Worm (Caenorhabditis elegans) whole organism, L4 larva: ENCODE measurements around the gene W06D11.1.
A peak's percentile ranks its signal among the peaks of the same experiment; 100 is the strongest.

ENCODE experiments used
- F26F4.8 ChIP-seq: fragments of 200-800 bp; sonication (Bioruptor generic); conservative IDR thresholded peaks from 2 replicates; pipeline ENCODE4 v1.3.6; 2022; ENCODE audit warnings: missing genetic modification characterization, missing compliant biosample characterization
- R02D3.7 ChIP-seq: fragments of 150-350 bp; sonication (generic microtip); optimal IDR thresholded peaks from 3 replicates; lab custom pipeline; 2014; ENCODE audit warnings: missing biosample characterization, missing genetic modification characterization
- T26A8.4 ChIP-seq: fragments of 200-800 bp; sonication (Bioruptor generic); IDR thresholded peaks from 2 replicates; pipeline ENCODE4 v1.3.6; 2022; ENCODE audit warnings: missing genetic modification characterization, missing compliant biosample characterization
- Y5F2A.4 ChIP-seq: fragments of 200-800 bp; sonication (Bioruptor generic); optimal IDR thresholded peaks from 2 replicates; lab custom pipeline; 2018; ENCODE audit warnings: mild to moderate bottlenecking, missing genetic modification characterization, missing compliant biosample characterization
- Y75B8A.6 ChIP-seq: fragments of 200-800 bp; sonication (Bioruptor generic); IDR thresholded peaks from 2 replicates; pipeline ENCODE4 v1.3.6; 2022; ENCODE audit warnings: missing genetic modification reagents, missing genetic modification characterization, missing compliant biosample characterization
- arid-1 ChIP-seq: fragments of 200-800 bp; sonication (Bioruptor generic); conservative IDR thresholded peaks from 2 replicates; pipeline ENCODE4 v1.3.6; 2022; ENCODE audit warnings: missing genetic modification reagents, missing genetic modification characterization, missing compliant biosample characterization
- ces-1 ChIP-seq: fragments of 150-350 bp; sonication (generic microtip); optimal IDR thresholded peaks from 4 replicates; lab custom pipeline; 2014; ENCODE audit warnings: missing biosample characterization, missing genetic modification reagents, missing genetic modification characterization
- cey-2 ChIP-seq: sonication (generic microtip); optimal IDR thresholded peaks from 3 replicates; lab custom pipeline; 2017; ENCODE audit warnings: missing genetic modification characterization, mild to moderate bottlenecking, missing compliant biosample characterization, antibody characterized with exemption, borderline replicate concordance; ENCODE audit not compliant: insufficient read depth
- daf-16 ChIP-seq, 3 experiments: sonication (generic microtip); optimal IDR thresholded peaks; 2 replicates each; lab custom pipeline; 2016 to 2017; ENCODE audit warnings: missing genetic modification characterization in 3 of 3, missing genetic modification reagents in 3 of 3, mild to moderate bottlenecking in 2 of 3, missing compliant biosample characterization in 2 of 3, missing biosample characterization in 1 of 3, moderate library complexity in 1 of 3
- daf-19 ChIP-seq: fragments of 200-800 bp; sonication (Bioruptor generic); conservative IDR thresholded peaks from 2 replicates; pipeline ENCODE4 v1.3.6; 2022; ENCODE audit warnings: missing genetic modification characterization, missing compliant biosample characterization
- daf-8 ChIP-seq: fragments of 200-800 bp; sonication (Bioruptor generic); IDR thresholded peaks from 2 replicates; pipeline ENCODE4 v1.3.6; 2022; ENCODE audit warnings: missing genetic modification characterization, missing compliant biosample characterization
- dmd-9 ChIP-seq: fragments of 200-800 bp; sonication (Bioruptor generic); IDR thresholded peaks from 2 replicates; pipeline ENCODE4 v1.3.6; 2022; ENCODE audit warnings: missing genetic modification reagents, missing genetic modification characterization, missing compliant biosample characterization
- duxl-1 ChIP-seq: sonication (generic microtip); optimal IDR thresholded peaks from 2 replicates; lab custom pipeline; 2016; ENCODE audit warnings: mild to moderate bottlenecking, missing genetic modification characterization, moderate library complexity, missing compliant biosample characterization; ENCODE audit not compliant: poor library complexity
- dve-1 ChIP-seq: sonication (generic microtip); optimal IDR thresholded peaks from 2 replicates; lab custom pipeline; 2017; ENCODE audit warnings: antibody characterized with exemption, mild to moderate bottlenecking, missing genetic modification characterization, missing compliant biosample characterization; ENCODE audit not compliant: insufficient read depth
- egl-43 ChIP-seq: fragments of 200-800 bp; sonication (Bioruptor generic); IDR thresholded peaks from 2 replicates; pipeline ENCODE4 v1.3.6; 2022; ENCODE audit warnings: missing genetic modification reagents, missing genetic modification characterization, missing compliant biosample characterization
- fkh-10 ChIP-seq: fragments of 150-350 bp; optimal IDR thresholded peaks from 2 replicates; lab custom pipeline; 2014; ENCODE audit warnings: missing biosample characterization, missing genetic modification reagents, missing genetic modification characterization
- hlh-11 ChIP-seq: fragments of 200-800 bp; sonication (Bioruptor generic); optimal IDR thresholded peaks from 2 replicates; lab custom pipeline; 2018; ENCODE audit warnings: mild to moderate bottlenecking, missing genetic modification characterization, missing compliant biosample characterization
- lim-7 ChIP-seq: fragments of 200-800 bp; sonication (Bioruptor generic); IDR thresholded peaks from 2 replicates; pipeline ENCODE4 v1.3.6; 2022; ENCODE audit warnings: missing genetic modification characterization, missing compliant biosample characterization
- lin-1 ChIP-seq: fragments of 200-800 bp; sonication (Bioruptor generic); IDR thresholded peaks from 2 replicates; pipeline ENCODE4 v1.3.6; 2022; ENCODE audit warnings: missing genetic modification reagents, missing genetic modification characterization, missing compliant biosample characterization
- lin-13 ChIP-seq: fragments of 150-350 bp; optimal IDR thresholded peaks from 2 replicates; lab custom pipeline; 2014; ENCODE audit warnings: missing biosample characterization, missing genetic modification reagents, missing genetic modification characterization
- lin-38 ChIP-seq: fragments of 200-800 bp; sonication (Bioruptor generic); IDR thresholded peaks from 2 replicates; pipeline ENCODE4 v1.3.6; 2022; ENCODE audit warnings: missing genetic modification reagents, missing genetic modification characterization, missing compliant biosample characterization
- lir-3 ChIP-seq: sonication (generic microtip); optimal IDR thresholded peaks from 2 replicates; lab custom pipeline; 2016; ENCODE audit warnings: mild to moderate bottlenecking, missing genetic modification characterization, missing compliant biosample characterization
- madf-5 ChIP-seq, 2 experiments: fragments of 200-800 bp; sonication (Bioruptor generic); IDR thresholded peaks; 2 replicates each; pipeline ENCODE4 v1.3.6; 2022; ENCODE audit warnings: missing compliant biosample characterization in 2 of 2, missing genetic modification characterization in 2 of 2
- mdt-29 ChIP-seq: fragments of 200-800 bp; sonication (Bioruptor generic); IDR thresholded peaks from 2 replicates; pipeline ENCODE4 v1.3.6; 2022; ENCODE audit warnings: missing genetic modification reagents, missing genetic modification characterization, missing compliant biosample characterization
- mep-1 ChIP-seq: fragments of 150-350 bp; sonication (generic microtip); optimal IDR thresholded peaks from 3 replicates; lab custom pipeline; 2014; ENCODE audit warnings: missing biosample characterization, missing genetic modification characterization
- mes-2 ChIP-seq: sonication (generic microtip); optimal IDR thresholded peaks from 2 replicates; lab custom pipeline; 2016; ENCODE audit warnings: missing genotype, mild to moderate bottlenecking, missing genetic modification characterization, missing compliant biosample characterization; ENCODE audit not compliant: poor library complexity, severe bottlenecking
- mxl-2 ChIP-seq: fragments of 200-800 bp; sonication (Bioruptor generic); conservative IDR thresholded peaks from 2 replicates; pipeline ENCODE4 v1.3.6; 2022; ENCODE audit warnings: missing genetic modification reagents, missing genetic modification characterization, missing compliant biosample characterization
- mxl-3 ChIP-seq: fragments of 200-800 bp; sonication (Bioruptor generic); optimal IDR thresholded peaks from 2 replicates; lab custom pipeline; 2018; ENCODE audit warnings: mild to moderate bottlenecking, missing genetic modification characterization, missing compliant biosample characterization
- nhr-102 ChIP-seq: sonication (generic microtip); optimal IDR thresholded peaks from 2 replicates; lab custom pipeline; 2016; ENCODE audit warnings: mild to moderate bottlenecking, missing genetic modification characterization, moderate library complexity, missing compliant biosample characterization
- nhr-237 ChIP-seq: sonication (generic microtip); optimal IDR thresholded peaks from 2 replicates; lab custom pipeline; 2017; ENCODE audit warnings: missing biosample characterization, missing genetic modification characterization
- nhr-6 ChIP-seq: fragments of 150-350 bp; optimal IDR thresholded peaks from 2 replicates; lab custom pipeline; 2014; ENCODE audit warnings: missing biosample characterization, missing genetic modification characterization
- nhr-76 ChIP-seq: fragments of 150-350 bp; optimal IDR thresholded peaks from 2 replicates; lab custom pipeline; 2014; ENCODE audit warnings: missing biosample characterization, missing genetic modification characterization
- nhr-77 ChIP-seq: fragments of 150-350 bp; optimal IDR thresholded peaks from 2 replicates; lab custom pipeline; 2014; ENCODE audit warnings: missing biosample characterization, missing genetic modification characterization
- pha-4 ChIP-seq, 2 experiments: fragments of 150-350 bp in 1 of 2; fragments of 200-800 bp in 1 of 2; sonication (Bioruptor generic) in 1 of 2; IDR thresholded peaks in 1 of 2; optimal IDR thresholded peaks in 1 of 2; 2 replicates each; pipeline versions ENCODE4 v1.3.6 to Lab custom; 2014 to 2022; ENCODE audit warnings: missing genetic modification characterization in 2 of 2, missing genetic modification reagents in 2 of 2, missing biosample characterization in 1 of 2, missing compliant biosample characterization in 1 of 2
- php-3 ChIP-seq: fragments of 200-800 bp; sonication (Bioruptor generic); IDR thresholded peaks from 2 replicates; pipeline ENCODE4 v1.3.6; 2022; ENCODE audit warnings: missing genetic modification reagents, missing genetic modification characterization, missing compliant biosample characterization
- rbr-2 ChIP-seq: sonication (generic microtip); optimal IDR thresholded peaks from 2 replicates; lab custom pipeline; 2016; ENCODE audit warnings: missing genotype, missing genetic modification characterization, missing compliant biosample characterization
- saeg-2 ChIP-seq: fragments of 200-800 bp; sonication (Bioruptor generic); IDR thresholded peaks from 2 replicates; pipeline ENCODE4 v1.3.6; 2022; ENCODE audit warnings: missing genetic modification reagents, missing genetic modification characterization, missing compliant biosample characterization
- set-16 ChIP-seq: fragments of 200-800 bp; sonication (Bioruptor generic); IDR thresholded peaks from 2 replicates; pipeline ENCODE4 v1.3.6; 2022; ENCODE audit warnings: missing genetic modification reagents, missing genetic modification characterization, missing compliant biosample characterization
- skn-1 ChIP-seq: fragments of 150-350 bp; optimal IDR thresholded peaks from 2 replicates; lab custom pipeline; 2014; ENCODE audit warnings: missing biosample characterization, missing genetic modification characterization
- snpc-1.2 ChIP-seq: fragments of 200-800 bp; sonication (Bioruptor generic); IDR thresholded peaks from 2 replicates; pipeline ENCODE4 v1.3.6; 2022; ENCODE audit warnings: missing genetic modification reagents, missing genetic modification characterization, missing compliant biosample characterization
- spr-1 ChIP-seq: sonication (generic microtip); optimal IDR thresholded peaks from 2 replicates; lab custom pipeline; 2016; ENCODE audit warnings: mild to moderate bottlenecking, missing genetic modification characterization, missing compliant biosample characterization
- spr-3 ChIP-seq: fragments of 200-800 bp; sonication (Bioruptor generic); optimal IDR thresholded peaks from 2 replicates; lab custom pipeline; 2018; ENCODE audit warnings: mild to moderate bottlenecking, missing genetic modification characterization, missing compliant biosample characterization
- unc-39 ChIP-seq: sonication (generic microtip); optimal IDR thresholded peaks from 2 replicates; lab custom pipeline; 2017; ENCODE audit warnings: missing biosample characterization, missing genetic modification characterization
- unc-62 ChIP-seq, 3 experiments: fragments of 150-350 bp in 1 of 3; sonication (generic microtip); optimal IDR thresholded peaks in 2 of 3; peaks in 1 of 3; 1 replicate in 1 of 3; 2 replicates in 2 of 3; lab custom pipeline; 2014 to 2017; ENCODE audit warnings: missing biosample characterization in 3 of 3, missing genetic modification characterization in 3 of 3, missing genetic modification reagents in 3 of 3, missing genotype in 1 of 3
- zag-1 ChIP-seq: fragments of 150-350 bp; optimal IDR thresholded peaks from 2 replicates; lab custom pipeline; 2014; ENCODE audit warnings: missing biosample characterization, missing genetic modification characterization
- zfp-2 ChIP-seq: sonication (generic microtip); optimal IDR thresholded peaks from 2 replicates; lab custom pipeline; 2016; ENCODE audit warnings: mild to moderate bottlenecking, missing genetic modification characterization, missing compliant biosample characterization
- zip-11 ChIP-seq: fragments of 200-800 bp; sonication (Bioruptor generic); IDR thresholded peaks from 2 replicates; pipeline ENCODE4 v1.3.6; 2022; ENCODE audit warnings: missing genetic modification characterization, missing compliant biosample characterization
- ztf-7 ChIP-seq: fragments of 150-350 bp; optimal IDR thresholded peaks from 2 replicates; lab custom pipeline; 2014; ENCODE audit warnings: missing biosample characterization, missing genetic modification characterization

W06D11.1 gene

ce11 chrX:12337846-12338490 is 43.6 kb downstream of the W06D11.1 start, which contains the start of gene srd-44:
Gene srd-44 (plus strand): TSS chrX:12338440.
- no peak for TF ChIP-seq ces-1
- TF ChIP-seq duxl-1 (tag; lab: Kevin White, UChicago) = peak; percentile 39
- peak; percentile 8 to 30 for TF ChIP-seq daf-16 (GFP tag; optimal IDR thresholded peaks at IDR 0.05; lab: Kevin White, UChicago)
- no peak for TF ChIP-seq daf-16 (tag; optimal IDR thresholded peaks at IDR 0.05; lab: Kevin White, UChicago)
- TF ChIP-seq spr-3 (GFP tag; lab: Kevin White, UChicago) = no peak
- TF ChIP-seq fkh-10 (GFP tag; lab: Kevin White, UChicago) = no peak
- TF ChIP-seq rbr-2 (tag; lab: Kevin White, UChicago) = no peak
- no peak for TF ChIP-seq egl-43
- TF ChIP-seq nhr-77 (tag; lab: Kevin White, UChicago) = no peak
- TF ChIP-seq lin-1 (GFP tag; lab: Robert Waterston, UW) = no peak
- TF ChIP-seq lin-38 (GFP tag; lab: Robert Waterston, UW) = no peak
- TF ChIP-seq mep-1 (tag; lab: Kevin White, UChicago) = no peak
- TF ChIP-seq mes-2 (tag; lab: Kevin White, UChicago) = no peak
- no peak for TF ChIP-seq ztf-7 (tag; lab: Kevin White, UChicago)
- no peak for TF ChIP-seq arid-1 (GFP tag; lab: Robert Waterston, UW)
- TF ChIP-seq zip-11 (GFP tag; lab: Robert Waterston, UW) = no peak
- TF ChIP-seq lin-13 (GFP tag; lab: Kevin White, UChicago) = no peak
- TF ChIP-seq daf-19 (GFP tag; lab: Robert Waterston, UW) = peak; percentile 74
- TF ChIP-seq mxl-2 (GFP tag; lab: Robert Waterston, UW) = no peak
- no peak for TF ChIP-seq Y5F2A.4 (GFP tag; lab: Kevin White, UChicago)
- TF ChIP-seq nhr-102 (tag; lab: Kevin White, UChicago) = no peak
- no peak for TF ChIP-seq zag-1 (tag; lab: Kevin White, UChicago)
- TF ChIP-seq daf-8 = no peak
- no peak for TF ChIP-seq set-16 (GFP tag; lab: Robert Waterston, UW)
- peak; percentile 88 for TF ChIP-seq snpc-1.2 (GFP tag; lab: Robert Waterston, UW)
- no peak for TF ChIP-seq zfp-2
- no peak for TF ChIP-seq cey-2 (tag; lab: Kevin White, UChicago)
- TF ChIP-seq spr-1 (tag; lab: Kevin White, UChicago) = peak; percentile 4
- no peak for TF ChIP-seq lir-3 (tag; lab: Kevin White, UChicago)
- 0 out of 2 replicates have a peak, but pooled peaks have one; percentile 47 for TF ChIP-seq Y75B8A.6 (GFP tag; lab: Robert Waterston, UW)
- TF ChIP-seq saeg-2 (GFP tag; lab: Robert Waterston, UW) = no peak
- TF ChIP-seq lim-7 (GFP tag; lab: Robert Waterston, UW) = no peak
- no peak for TF ChIP-seq T26A8.4 (GFP tag; lab: Robert Waterston, UW)
- TF ChIP-seq R02D3.7 (tag; lab: Kevin White, UChicago) = no peak
- peak; percentile 73; the same call in 1 of the 2 replicates for TF ChIP-seq pha-4 (GFP tag; IDR thresholded peaks at IDR 0.05; lab: Robert Waterston, UW)
- TF ChIP-seq pha-4 (tag; optimal IDR thresholded peaks at IDR 0.05; lab: Kevin White, UChicago) = no peak
- no peak for TF ChIP-seq nhr-6 (tag; lab: Kevin White, UChicago)
- no peak for TF ChIP-seq nhr-237 (tag; lab: Kevin White, UChicago)
- no peak for TF ChIP-seq madf-5 (GFP tag; IDR thresholded peaks at IDR 0.05; lab: Robert Waterston, UW)
- TF ChIP-seq mxl-3 (GFP tag; lab: Kevin White, UChicago) = no peak
- no peak for TF ChIP-seq hlh-11 (tag; lab: Kevin White, UChicago)
- TF ChIP-seq dve-1 (tag; lab: Kevin White, UChicago) = no peak
- TF ChIP-seq mdt-29 (GFP tag; lab: Robert Waterston, UW) = no peak
- TF ChIP-seq F26F4.8 (GFP tag; lab: Robert Waterston, UW) = no peak
- no peak for TF ChIP-seq php-3 (GFP tag; lab: Robert Waterston, UW)
- TF ChIP-seq nhr-76 = no peak
- no peak for TF ChIP-seq unc-39
- no peak for TF ChIP-seq unc-62 (GFP tag; optimal IDR thresholded peaks at IDR 0.05 in 1 of 2; lab: Kevin White, UChicago)
- TF ChIP-seq unc-62 (tag; optimal IDR thresholded peaks at IDR 0.05; lab: Kevin White, UChicago) = no peak
- 0 out of 2 replicates have a peak, but pooled peaks have one; percentile 21 for TF ChIP-seq dmd-9 (GFP tag; lab: Robert Waterston, UW)
- no peak for TF ChIP-seq skn-1
